Fruit fly (Drosophila melanogaster) whole organism, wandering third instar larva: ENCODE data around the gene rdgA.

Source experiments
- Mio ChIP-seq: sonication (Bioruptor generic); optimal IDR thresholded peaks from 2 replicates; lab custom pipeline; 2016; ENCODE audit warnings: missing biosample characterization, missing genetic modification characterization
- h ChIP-seq: fragments of 200-800 bp; sonication (Bioruptor generic); optimal IDR thresholded peaks from 3 replicates; lab custom pipeline; 2016; ENCODE audit warnings: missing biosample characterization, mild to moderate bottlenecking, missing genetic modification characterization

- TF ChIP-seq h (GFP tag; lab: Kevin White, UChicago) (peak; percentile 51), Mio (no peak)
Measured at dm6 chrX:8973136-8973535, 66.3 kb downstream of the rdgA start.
